Worm (Caenorhabditis elegans): Measurements from ENCODE around the gene dnc-2.

- no peak for TF ChIP-seq Y67H2A.10 (GFP tag; conservative IDR thresholded peaks at IDR 0.05)
- no peak for TF ChIP-seq rcor-1 (GFP tag; IDR thresholded peaks at IDR 0.05)
- no peak for TF ChIP-seq ZK185.1 (tag; optimal IDR thresholded peaks at IDR 0.05; ENCODE audit: poor library complexity, severe bottlenecking)
- no peak for TF ChIP-seq athp-1 (tag; optimal IDR thresholded peaks at IDR 0.05)
- TF ChIP-seq hmg-20 (GFP tag; IDR thresholded peaks at IDR 0.05) = no peak
- no peak for TF ChIP-seq lin-26 (GFP tag; IDR thresholded peaks at IDR 0.05)
Observed at ce11 chrIII:5932853-5933252, 7.3 kb upstream of the dnc-2 start, which contains the start of gene zmp-1.

Measured in whole organism, young adult.